Worm (Caenorhabditis elegans) whole organism, L4 larva: ENCODE measurements around the gene T10F2.2.

ENCODE experiments used
- ZK546.5 ChIP-seq, 2 experiments: sonication (generic microtip); optimal IDR thresholded peaks; 2 replicates each; lab custom pipeline; 2017; ENCODE audit warnings: missing biosample characterization in 2 of 2, missing genetic modification characterization in 2 of 2
- nhr-237 ChIP-seq: sonication (generic microtip); optimal IDR thresholded peaks from 2 replicates; lab custom pipeline; 2017; ENCODE audit warnings: missing biosample characterization, missing genetic modification characterization
- nhr-41 ChIP-seq: fragments of 200-800 bp; sonication (Bioruptor generic); IDR thresholded peaks from 2 replicates; pipeline ENCODE4 v1.3.6; 2022; ENCODE audit warnings: missing genetic modification reagents, missing genetic modification characterization, missing compliant biosample characterization
- ztf-11 ChIP-seq: fragments of 150-350 bp; optimal IDR thresholded peaks from 2 replicates; lab custom pipeline; 2014; ENCODE audit warnings: missing biosample characterization, missing genetic modification characterization

ce11 chrIII:5201267-5201666, 36.2 kb upstream of the T10F2.2 start:
- TF ChIP-seq ZK546.5 (tag; optimal IDR thresholded peaks at IDR 0.05; lab: Kevin White, UChicago) (no peak), ztf-11 (no peak), nhr-237 (tag; lab: Kevin White, UChicago) (no peak), nhr-41 (GFP tag; lab: Robert Waterston, UW) (peak; percentile 57; the same call in 1 of the 2 replicates)
